Fruit fly (Drosophila melanogaster) whole organism, adult: ENCODE measurements around the gene CG43333.

ENCODE experiments used
- CG11617 ChIP-seq: fragments of 200-800 bp; sonication (Bioruptor generic); optimal IDR thresholded peaks from 2 replicates; lab custom pipeline; 2017; ENCODE audit warnings: mild to moderate bottlenecking, missing biosample characterization, missing genetic modification reagents, missing genetic modification characterization
- CG14711 ChIP-seq: fragments of 200-800 bp; sonication (Bioruptor generic); optimal IDR thresholded peaks from 2 replicates; lab custom pipeline; 2018; ENCODE audit warnings: missing biosample characterization, mild to moderate bottlenecking, missing genetic modification characterization, moderate library complexity
- Crg-1 ChIP-seq: fragments of 200-800 bp; sonication (Bioruptor generic); optimal IDR thresholded peaks from 2 replicates; lab custom pipeline; 2016; ENCODE audit warnings: missing biosample characterization, missing genetic modification characterization
- Mnt ChIP-seq: fragments of 200-800 bp; sonication (Bioruptor generic); optimal IDR thresholded peaks from 2 replicates; lab custom pipeline; 2016; ENCODE audit warnings: missing biosample characterization, mild to moderate bottlenecking, missing genetic modification characterization
- cic ChIP-seq: fragments of 200-800 bp; sonication (Bioruptor generic); optimal IDR thresholded peaks from 2 replicates; lab custom pipeline; 2017; ENCODE audit warnings: missing biosample characterization, mild to moderate bottlenecking, missing genetic modification characterization, moderate library complexity

DNA sequence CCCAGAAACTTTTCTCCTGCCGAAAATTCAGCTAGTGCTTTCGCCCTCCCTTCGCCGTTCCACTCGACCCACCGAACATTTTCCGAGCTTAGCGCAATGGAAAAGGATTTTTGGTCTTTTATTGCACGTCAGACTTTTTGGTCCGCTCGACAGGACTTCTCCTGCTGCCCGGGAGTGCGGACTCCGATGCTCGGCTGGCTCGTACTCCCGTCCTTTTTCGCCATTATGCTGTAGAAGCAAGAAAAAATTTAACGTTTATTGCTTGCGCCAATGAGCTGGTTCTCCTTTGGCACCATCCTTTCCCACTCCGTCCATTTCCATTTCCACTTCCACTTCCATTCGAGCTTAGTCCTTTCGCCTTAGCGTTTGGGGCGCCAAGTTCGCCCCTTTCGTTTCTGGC lies 54.9 kb downstream of the CG43333 start:
- TF ChIP-seq CG14711 (no peak), Mnt (GFP tag; lab: Kevin White, UChicago) (no peak), cic (GFP tag; lab: Kevin White, UChicago) (no peak), Crg-1 (GFP tag; lab: Kevin White, UChicago) (no peak), CG11617 (GFP tag; lab: Kevin White, UChicago) (no peak)
